Fruit fly (Drosophila melanogaster) whole organism, embryonic: ENCODE data around the gene CG31077.

ENCODE experiments used
- Abd-B ChIP-seq: fragments of 200-800 bp; sonication (Bioruptor generic); optimal IDR thresholded peaks from 2 replicates; lab custom pipeline; 2018; ENCODE audit warnings: missing biosample characterization, mild to moderate bottlenecking, missing genetic modification characterization, moderate library complexity
- Max ChIP-seq: fragments of 200-800 bp; sonication (Bioruptor generic); optimal IDR thresholded peaks from 2 replicates; lab custom pipeline; 2016; ENCODE audit warnings: missing biosample characterization, mild to moderate bottlenecking, missing genetic modification characterization
- cwo ChIP-seq: fragments of 200-800 bp; sonication (Bioruptor generic); optimal IDR thresholded peaks from 3 replicates; lab custom pipeline; 2017; ENCODE audit warnings: missing biosample characterization, missing genetic modification characterization, mild to moderate bottlenecking, moderate library complexity, missing genetic modification reagents
- eve ChIP-seq, 2 experiments: fragments of >200 bp; optimal IDR thresholded peaks; 2 replicates each; lab custom pipeline; 2017; ENCODE audit warnings: missing biosample characterization in 2 of 2, missing genetic modification characterization in 2 of 2
- gcm2 ChIP-seq: fragments of 200-800 bp; sonication (Bioruptor generic); optimal IDR thresholded peaks from 2 replicates; lab custom pipeline; 2016; ENCODE audit warnings: missing biosample characterization, missing genetic modification characterization
- h ChIP-seq: fragments of >200 bp; optimal IDR thresholded peaks from 2 replicates; lab custom pipeline; 2017

- TF ChIP-seq gcm2 (GFP tag; lab: Kevin White, UChicago) (no peak), Max (no peak), Abd-B (GFP tag; lab: Kevin White, UChicago) (no peak), eve (GFP tag; optimal IDR thresholded peaks at IDR 0.05; lab: Kevin White, UChicago) (no peak), cwo (GFP tag; lab: Kevin White, UChicago) (no peak), h (lab: Kevin White, UChicago) (no peak)
Measured at dm6 chr3R:27002787-27003186, 3.2 kb downstream of the CG31077 start.
